Fruit fly (Drosophila melanogaster): ENCODE measurements around the gene CG13310.

dm6 chr3L:8755689-8756088 lies 44.6 kb downstream of the CG13310 start, which contains the start of gene CG6576:
- TF ChIP-seq psq (GFP tag; optimal IDR thresholded peaks at IDR 0.05): no peak
- no peak for TF ChIP-seq lola (GFP tag; optimal IDR thresholded peaks at IDR 0.05)
- no peak for TF ChIP-seq Abd-B (GFP tag; optimal IDR thresholded peaks at IDR 0.05)
- TF ChIP-seq sage (GFP tag; optimal IDR thresholded peaks at IDR 0.05): no peak
- TF ChIP-seq Hr83 (GFP tag; optimal IDR thresholded peaks at IDR 0.05; ENCODE audit: poor library complexity, severe bottlenecking): no peak
- TF ChIP-seq Hnf4 (GFP tag; optimal IDR thresholded peaks at IDR 0.05): no peak
- TF ChIP-seq CrebA (GFP tag; optimal IDR thresholded peaks at IDR 0.05; ENCODE audit: borderline replicate concordance): no peak
- no peak for TF ChIP-seq Myc (optimal IDR thresholded peaks at IDR 0.05)
- no peak for TF ChIP-seq h (GFP tag; optimal IDR thresholded peaks at IDR 0.05)
- TF ChIP-seq CG9705 (GFP tag; optimal IDR thresholded peaks at IDR 0.05): no peak
- no peak for TF ChIP-seq br (GFP tag; optimal IDR thresholded peaks at IDR 0.05)
- no peak for TF ChIP-seq fru (GFP tag; optimal IDR thresholded peaks at IDR 0.05)
- TF ChIP-seq Hr78 (GFP tag; optimal IDR thresholded peaks at IDR 0.05): no peak
- TF ChIP-seq CG32264 (GFP tag; optimal IDR thresholded peaks at IDR 0.05): no peak
